Worm (Caenorhabditis elegans) whole organism, L4 larva: Measurements from ENCODE around the gene C16C8.11.
"Not testable (repeated sequence)": the region's sequence is repeated elsewhere in the genome, so short reads cannot be mapped to it uniquely, and the experiment has no call there.

ENCODE experiments used
- D1046.2 ChIP-seq: fragments of 200-800 bp; sonication (Bioruptor generic); IDR thresholded peaks from 2 replicates; pipeline ENCODE4 v1.3.6; 2022; ENCODE audit warnings: missing genetic modification characterization, missing compliant biosample characterization
- Y105C5A.15 ChIP-seq: fragments of 200-800 bp; sonication (Bioruptor generic); IDR thresholded peaks from 2 replicates; pipeline ENCODE4 v1.3.6; 2022; ENCODE audit warnings: missing genetic modification characterization, missing compliant biosample characterization
- cey-2 ChIP-seq: sonication (generic microtip); optimal IDR thresholded peaks from 3 replicates; lab custom pipeline; 2017; ENCODE audit warnings: missing genetic modification characterization, mild to moderate bottlenecking, missing compliant biosample characterization, antibody characterized with exemption, borderline replicate concordance; ENCODE audit not compliant: insufficient read depth
- ctbp-1 ChIP-seq: fragments of 200-800 bp; sonication (Bioruptor generic); IDR thresholded peaks from 2 replicates; pipeline ENCODE4 v1.3.6; 2022; ENCODE audit warnings: missing genetic modification reagents, missing genetic modification characterization, missing compliant biosample characterization
- dmd-9 ChIP-seq: fragments of 200-800 bp; sonication (Bioruptor generic); IDR thresholded peaks from 2 replicates; pipeline ENCODE4 v1.3.6; 2022; ENCODE audit warnings: missing genetic modification reagents, missing genetic modification characterization, missing compliant biosample characterization
- egl-27 ChIP-seq: sonication (generic microtip); optimal IDR thresholded peaks from 3 replicates; lab custom pipeline; 2017; ENCODE audit warnings: missing biosample characterization, missing genetic modification reagents, missing genetic modification characterization
- fos-1 ChIP-seq: fragments of 150-350 bp; optimal IDR thresholded peaks from 2 replicates; lab custom pipeline; 2014; ENCODE audit warnings: missing biosample characterization, missing genetic modification characterization
- lsy-2 ChIP-seq, 2 experiments: fragments of 150-350 bp in 1 of 2; sonication (generic microtip) in 1 of 2; optimal IDR thresholded peaks; 2 replicates each; lab custom pipeline; 2014 to 2017; ENCODE audit warnings: missing biosample characterization in 2 of 2, missing genetic modification characterization in 2 of 2
- nhr-11 ChIP-seq: fragments of 150-350 bp; optimal IDR thresholded peaks from 2 replicates; lab custom pipeline; 2014; ENCODE audit warnings: missing biosample characterization, missing genetic modification characterization
- nhr-237 ChIP-seq: sonication (generic microtip); optimal IDR thresholded peaks from 2 replicates; lab custom pipeline; 2017; ENCODE audit warnings: missing biosample characterization, missing genetic modification characterization
- skn-1 ChIP-seq: fragments of 150-350 bp; optimal IDR thresholded peaks from 2 replicates; lab custom pipeline; 2014; ENCODE audit warnings: missing biosample characterization, missing genetic modification characterization
- spr-3 ChIP-seq: fragments of 200-800 bp; sonication (Bioruptor generic); optimal IDR thresholded peaks from 2 replicates; lab custom pipeline; 2018; ENCODE audit warnings: mild to moderate bottlenecking, missing genetic modification characterization, missing compliant biosample characterization
- unc-62 ChIP-seq, 3 experiments: fragments of 150-350 bp in 1 of 3; sonication (generic microtip); optimal IDR thresholded peaks in 2 of 3; peaks in 1 of 3; 1 replicate in 1 of 3; 2 replicates in 2 of 3; lab custom pipeline; 2014 to 2017; ENCODE audit warnings: missing biosample characterization in 3 of 3, missing genetic modification characterization in 3 of 3, missing genetic modification reagents in 3 of 3, missing genotype in 1 of 3

ce11 chrII:3490797-3491196, 37.3 kb downstream of the C16C8.11 start, which contains the start of gene fbxb-112:
- not testable (repeated sequence) for TF ChIP-seq nhr-11; spr-3; nhr-237; fos-1; unc-62 (GFP tag; optimal IDR thresholded peaks at IDR 0.05 in 1 of 2; lab: Kevin White, UChicago); unc-62 (tag; optimal IDR thresholded peaks at IDR 0.05; lab: Kevin White, UChicago); lsy-2 (tag; optimal IDR thresholded peaks at IDR 0.05; lab: Kevin White, UChicago); dmd-9; egl-27 (tag; lab: Kevin White, UChicago); Y105C5A.15; ctbp-1; D1046.2 (GFP tag; lab: Robert Waterston, UW); skn-1 (tag; lab: Kevin White, UChicago); cey-2 (tag; lab: Kevin White, UChicago)
